Worm (Caenorhabditis elegans) whole organism, L1 larva: ENCODE data around the gene ndub-11.

ENCODE experiments used
- C16A3.4 ChIP-seq: fragments of 150-350 bp; optimal IDR thresholded peaks from 2 replicates; lab custom pipeline; 2014; ENCODE audit warnings: missing biosample characterization, missing genetic modification characterization
- Y116A8C.19 ChIP-seq: sonication (generic microtip); optimal IDR thresholded peaks from 2 replicates; lab custom pipeline; 2016; ENCODE audit warnings: missing compliant biosample characterization, missing genetic modification characterization, borderline replicate concordance
- aly-2 ChIP-seq: fragments of 150-350 bp; optimal IDR thresholded peaks from 2 replicates; lab custom pipeline; 2014; ENCODE audit warnings: missing biosample characterization, missing genetic modification characterization
- blmp-1 ChIP-seq: fragments of 150-350 bp; optimal IDR thresholded peaks from 2 replicates; lab custom pipeline; 2014; ENCODE audit warnings: missing biosample characterization, missing genetic modification characterization
- ceh-63 ChIP-seq: fragments of 200-800 bp; sonication (Bioruptor generic); optimal IDR thresholded peaks from 2 replicates; lab custom pipeline; 2018; ENCODE audit warnings: mild to moderate bottlenecking, missing genetic modification characterization, missing compliant biosample characterization
- ceh-8 ChIP-seq: fragments of 200-800 bp; sonication (Bioruptor generic); optimal IDR thresholded peaks from 2 replicates; lab custom pipeline; 2018; ENCODE audit warnings: mild to moderate bottlenecking, missing genetic modification characterization, moderate library complexity, missing compliant biosample characterization
- ceh-88 ChIP-seq: fragments of 200-800 bp; sonication (Bioruptor generic); IDR thresholded peaks from 2 replicates; pipeline ENCODE4 v1.3.6; 2022; ENCODE audit warnings: missing genetic modification characterization, missing compliant biosample characterization
- dpl-1 ChIP-seq, 3 experiments: fragments of 150-350 bp in 2 of 3; sonication (generic microtip) in 1 of 3; optimal IDR thresholded peaks; 2 replicates each; lab custom pipeline; 2014 to 2017; ENCODE audit warnings: missing biosample characterization in 3 of 3, missing genetic modification characterization in 3 of 3, missing genetic modification reagents in 3 of 3
- dsc-1 ChIP-seq: sonication (generic microtip); optimal IDR thresholded peaks from 2 replicates; lab custom pipeline; 2016; ENCODE audit warnings: mild to moderate bottlenecking, missing genetic modification characterization, missing compliant biosample characterization
- efl-1 ChIP-seq, 4 experiments: fragments of 150-350 bp; optimal IDR thresholded peaks in 3 of 4; peaks in 1 of 4; 1 replicate in 1 of 4; 2 replicates in 3 of 4; lab custom pipeline; 2014; ENCODE audit warnings: missing biosample characterization in 2 of 4, missing genetic modification characterization in 2 of 4, missing genetic modification reagents in 2 of 4
- efl-3 ChIP-seq: fragments of 200-800 bp; sonication (Bioruptor generic); optimal IDR thresholded peaks from 2 replicates; lab custom pipeline; 2018; ENCODE audit warnings: mild to moderate bottlenecking, missing genetic modification characterization, missing compliant biosample characterization
- elt-2 ChIP-seq: sonication (generic microtip); optimal IDR thresholded peaks from 2 replicates; lab custom pipeline; 2016; ENCODE audit warnings: missing genetic modification characterization, mild to moderate bottlenecking, inconsistent platforms, missing compliant biosample characterization, missing genetic modification reagents
- elt-3 ChIP-seq, 6 experiments: fragments of 150-350 bp in 1 of 6; sonication (generic microtip); optimal IDR thresholded peaks; 2 replicates each; lab custom pipeline; 2017 to 2018; ENCODE audit warnings: missing biosample characterization in 6 of 6, missing genetic modification characterization in 6 of 6, inconsistent platforms in 1 of 6
- ets-5 ChIP-seq: fragments of 200-800 bp; sonication (Bioruptor generic); IDR thresholded peaks from 2 replicates; pipeline ENCODE4 v1.3.6; 2022; ENCODE audit warnings: missing genetic modification characterization, missing compliant biosample characterization
- fkh-10 ChIP-seq: sonication (generic microtip); optimal IDR thresholded peaks from 2 replicates; lab custom pipeline; 2017; ENCODE audit warnings: missing biosample characterization, missing genetic modification reagents, missing genetic modification characterization
- fkh-8 ChIP-seq: sonication (generic microtip); optimal IDR thresholded peaks from 2 replicates; lab custom pipeline; 2016; ENCODE audit warnings: mild to moderate bottlenecking, missing genetic modification characterization, missing compliant biosample characterization
- grh-1 ChIP-seq: fragments of 200-800 bp; sonication (Bioruptor generic); IDR thresholded peaks from 2 replicates; pipeline ENCODE4 v1.3.6; 2022; ENCODE audit warnings: missing genetic modification reagents, missing genetic modification characterization, missing compliant biosample characterization
- lin-13 ChIP-seq: fragments of 150-350 bp; optimal IDR thresholded peaks from 2 replicates; lab custom pipeline; 2014; ENCODE audit warnings: missing biosample characterization, missing genetic modification reagents, missing genetic modification characterization
- lin-14 ChIP-seq: fragments of 200-800 bp; sonication (Bioruptor generic); optimal IDR thresholded peaks from 2 replicates; lab custom pipeline; 2018; ENCODE audit warnings: mild to moderate bottlenecking, missing genetic modification characterization, moderate library complexity, missing compliant biosample characterization
- lir-3 ChIP-seq: sonication (generic microtip); optimal IDR thresholded peaks from 2 replicates; lab custom pipeline; 2016; ENCODE audit warnings: mild to moderate bottlenecking, missing genetic modification characterization, moderate library complexity, missing compliant biosample characterization; ENCODE audit not compliant: poor library complexity
- lsy-2 ChIP-seq, 2 experiments: fragments of 150-350 bp; optimal IDR thresholded peaks; 2 replicates each; lab custom pipeline; 2014; ENCODE audit warnings: missing biosample characterization in 2 of 2, missing genetic modification characterization in 2 of 2
- mdl-1 ChIP-seq, 2 experiments: fragments of 150-350 bp; optimal IDR thresholded peaks; 2 replicates each; lab custom pipeline; 2014 to 2017; ENCODE audit warnings: missing biosample characterization in 2 of 2, missing genetic modification characterization in 2 of 2, inconsistent platforms in 1 of 2
- mep-1 ChIP-seq: fragments of 150-350 bp; optimal IDR thresholded peaks from 2 replicates; lab custom pipeline; 2014; ENCODE audit warnings: missing biosample characterization, missing genetic modification characterization
- nhr-12 ChIP-seq: sonication (generic microtip); optimal IDR thresholded peaks from 2 replicates; lab custom pipeline; 2017; ENCODE audit warnings: missing biosample characterization, missing genetic modification characterization
- nhr-19 ChIP-seq: fragments of 200-800 bp; sonication (Bioruptor generic); conservative IDR thresholded peaks from 2 replicates; pipeline ENCODE4 v1.3.6; 2022; ENCODE audit warnings: missing genetic modification characterization, missing compliant biosample characterization
- nhr-47 ChIP-seq: sonication (generic microtip); optimal IDR thresholded peaks from 2 replicates; lab custom pipeline; 2016; ENCODE audit warnings: mild to moderate bottlenecking, missing genetic modification characterization, moderate library complexity, missing compliant biosample characterization
- nhr-84 ChIP-seq: sonication (generic microtip); optimal IDR thresholded peaks from 2 replicates; lab custom pipeline; 2017; ENCODE audit warnings: missing biosample characterization, missing genetic modification characterization
- nhr-85 ChIP-seq: sonication (generic microtip); peaks from one replicate; lab custom pipeline; 2016; ENCODE audit warnings: missing genetic modification characterization, inconsistent platforms, missing compliant biosample characterization
- nhr-90 ChIP-seq: sonication (generic microtip); optimal IDR thresholded peaks from 2 replicates; lab custom pipeline; 2016; ENCODE audit warnings: mild to moderate bottlenecking, missing genetic modification characterization, missing compliant biosample characterization; ENCODE audit not compliant: poor library complexity
- pax-3 ChIP-seq: fragments of 200-800 bp; sonication (Bioruptor generic); optimal IDR thresholded peaks from 2 replicates; lab custom pipeline; 2018; ENCODE audit warnings: mild to moderate bottlenecking, missing genetic modification characterization, moderate library complexity, missing compliant biosample characterization
- pqm-1 ChIP-seq: sonication (generic microtip); optimal IDR thresholded peaks from 3 replicates; lab custom pipeline; 2017; ENCODE audit warnings: missing biosample characterization, missing genetic modification characterization
- skn-1 ChIP-seq: fragments of 150-350 bp; optimal IDR thresholded peaks from 2 replicates; lab custom pipeline; 2014; ENCODE audit warnings: missing biosample characterization, missing genetic modification characterization
- snpc-4 ChIP-seq: fragments of 150-350 bp; optimal IDR thresholded peaks from 2 replicates; lab custom pipeline; 2014; ENCODE audit warnings: missing biosample characterization, missing genetic modification characterization
- tbx-2 ChIP-seq: sonication (generic microtip); optimal IDR thresholded peaks from 2 replicates; lab custom pipeline; 2016; ENCODE audit warnings: missing genetic modification characterization, missing compliant biosample characterization
- tlp-1 ChIP-seq: fragments of 150-350 bp; optimal IDR thresholded peaks from 2 replicates; lab custom pipeline; 2014; ENCODE audit warnings: missing biosample characterization, missing genetic modification characterization
- unc-130 ChIP-seq: fragments of 150-350 bp; optimal IDR thresholded peaks from 2 replicates; lab custom pipeline; 2017; ENCODE audit warnings: missing biosample characterization, missing genetic modification characterization, inconsistent platforms
- unc-30 ChIP-seq: sonication (generic microtip); optimal IDR thresholded peaks from 2 replicates; lab custom pipeline; 2017; ENCODE audit warnings: missing biosample characterization, missing genetic modification characterization
- vab-15 ChIP-seq: sonication (generic microtip); optimal IDR thresholded peaks from 2 replicates; lab custom pipeline; 2017; ENCODE audit warnings: missing genotype, mild to moderate bottlenecking, missing genetic modification characterization, missing compliant biosample characterization
- zip-4 ChIP-seq: fragments of 200-800 bp; sonication (Bioruptor generic); optimal IDR thresholded peaks from 2 replicates; lab custom pipeline; 2018; ENCODE audit warnings: mild to moderate bottlenecking, missing genetic modification characterization, moderate library complexity, missing compliant biosample characterization
- ztf-11 ChIP-seq, 2 experiments: sonication (generic microtip); optimal IDR thresholded peaks; 2 replicates each; lab custom pipeline; 2016 to 2017; ENCODE audit warnings: missing genetic modification characterization in 2 of 2, missing biosample characterization in 1 of 2, missing compliant biosample characterization in 1 of 2

Gene ndub-11

ce11 chrIV:8130131-8130611 lies at the start of gene ndub-11, which contains the start of gene moc-3:
Gene ndub-11 (minus strand): TSS chrIV:8130231.
Gene moc-3 (plus strand): TSS chrIV:8130561.
- no peak for TF ChIP-seq lin-13 (GFP tag; lab: Kevin White, UChicago)
- peak in 1 of 3 experiments; percentile 25 for TF ChIP-seq dpl-1 (GFP tag; optimal IDR thresholded peaks at IDR 0.05; lab: Kevin White, UChicago)
- peak in 1 of 2 experiments; percentile 9 for TF ChIP-seq lsy-2 (tag; optimal IDR thresholded peaks at IDR 0.05; lab: Kevin White, UChicago)
- TF ChIP-seq elt-2 (tag; lab: Kevin White, UChicago), result no peak

- TF ChIP-seq aly-2 (tag; lab: Kevin White, UChicago) (no peak), dpl-1 (GFP tag; optimal IDR thresholded peaks at IDR 0.05; lab: Kevin White, UChicago) (no peak), fkh-10 (GFP tag; lab: Kevin White, UChicago) (no peak), Y116A8C.19 (tag; lab: Kevin White, UChicago) (no peak), fkh-8 (tag; lab: Kevin White, UChicago) (no peak), ets-5 (GFP tag; lab: Robert Waterston, UW) (no peak), nhr-85 (tag; lab: Kevin White, UChicago) (peak; percentile 63), lin-14 (GFP tag; lab: Kevin White, UChicago) (peak; percentile 33), elt-3 (tag; optimal IDR thresholded peaks at IDR 0.05; lab: Kevin White, UChicago) (no peak), vab-15 (tag; lab: Kevin White, UChicago) (no peak), mdl-1 (tag; optimal IDR thresholded peaks at IDR 0.05; lab: Kevin White, UChicago) (no peak), efl-3 (GFP tag; lab: Kevin White, UChicago) (no peak), efl-1 (optimal IDR thresholded peaks at IDR 0.05; lab: Kevin White, UChicago) (no peak), efl-1 (GFP tag; optimal IDR thresholded peaks at IDR 0.05 in 1 of 2; lab: Kevin White, UChicago) (no peak), mep-1 (tag; lab: Kevin White, UChicago) (no peak)
Observed at ce11 chrIV:8175686-8176532, 45.9 kb upstream of the ndub-11 start, which contains the start of gene pct-1. Gene pct-1 (plus strand): TSS chrIV:8176482.

DNA sequence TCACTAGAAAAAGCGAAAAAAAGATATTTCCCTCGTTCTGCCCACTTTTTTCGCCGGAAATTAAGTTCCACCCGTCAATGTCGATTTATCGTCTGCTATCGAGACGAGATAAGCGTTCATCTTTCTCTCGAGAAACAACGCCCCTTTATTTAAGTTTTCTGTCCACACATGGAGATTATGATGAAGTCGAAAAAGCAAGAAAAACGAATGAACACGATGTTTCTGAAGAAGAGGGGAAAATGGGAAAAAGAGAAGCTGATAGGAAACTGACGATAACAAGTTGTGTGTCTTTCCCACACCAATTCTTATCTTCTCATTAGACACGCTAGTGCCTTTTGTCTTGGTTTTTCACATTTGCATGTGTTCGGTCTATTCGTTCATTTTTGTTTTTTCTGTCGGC lies 44.8 kb upstream of the ndub-11 start:
- TF ChIP-seq ceh-63 (no peak), nhr-84 (no peak), zip-4 (GFP tag; lab: Kevin White, UChicago) (no peak), C16A3.4 (tag; lab: Kevin White, UChicago) (no peak), elt-2 (tag; lab: Kevin White, UChicago) (peak; percentile 13), aly-2 (tag; lab: Kevin White, UChicago) (no peak), pqm-1 (tag; lab: Kevin White, UChicago) (no peak), nhr-47 (tag; lab: Kevin White, UChicago) (no peak), lir-3 (tag; lab: Kevin White, UChicago) (no peak), nhr-90 (no peak), blmp-1 (tag; lab: Kevin White, UChicago) (peak; percentile 83), lin-13 (GFP tag; lab: Kevin White, UChicago) (no peak), unc-30 (tag; lab: Kevin White, UChicago) (no peak), snpc-4 (tag; lab: Kevin White, UChicago) (no peak), tbx-2 (tag; lab: Kevin White, UChicago) (no peak), grh-1 (GFP tag; lab: Robert Waterston, UW) (no peak), fkh-8 (tag; lab: Kevin White, UChicago) (no peak), elt-3 (tag; optimal IDR thresholded peaks at IDR 0.05; lab: Kevin White, UChicago) (peak in 1 of 6 experiments; percentile 12), ceh-88 (GFP tag; lab: Robert Waterston, UW) (no peak), tlp-1 (no peak), pax-3 (tag; lab: Kevin White, UChicago) (no peak), lin-14 (GFP tag; lab: Kevin White, UChicago) (peak; percentile 45), nhr-12 (no peak), ceh-8 (no peak), nhr-19 (GFP tag; lab: Robert Waterston, UW) (no peak), dsc-1 (tag; lab: Kevin White, UChicago) (no peak), skn-1 (tag; lab: Kevin White, UChicago) (no peak), unc-130 (tag; lab: Kevin White, UChicago) (no peak), ztf-11 (tag; optimal IDR thresholded peaks at IDR 0.05; lab: Kevin White, UChicago) (no peak)
- TF ChIP-seq, all 84 proteins: peak for 4
